Fruit fly (Drosophila melanogaster): ENCODE data around the gene CG15535.

dm6 chr3R:30385531-30385930 lies 38.2 kb downstream of the CG15535 start:
- TF ChIP-seq CG7368 (GFP tag; optimal IDR thresholded peaks at IDR 0.05) (no peak), Ets21C (GFP tag; optimal IDR thresholded peaks at IDR 0.05) (no peak), CG34406 (GFP tag; optimal IDR thresholded peaks at IDR 0.05) (no peak), achi (GFP tag; optimal IDR thresholded peaks at IDR 0.05) (no peak), CG3919 (GFP tag; optimal IDR thresholded peaks at IDR 0.05) (no peak), CG6854 (GFP tag; optimal IDR thresholded peaks at IDR 0.05) (no peak), dsx (GFP tag; optimal IDR thresholded peaks at IDR 0.05; ENCODE audit: poor library complexity, severe bottlenecking) (no peak)
